Fruit fly (Drosophila melanogaster) whole organism, embryonic: ENCODE data around the gene Mbs.

ENCODE experiments used
- Antp ChIP-seq: fragments of 200-800 bp; sonication (Bioruptor generic); optimal IDR thresholded peaks from 3 replicates; lab custom pipeline; 2016; ENCODE audit warnings: missing biosample characterization, missing genetic modification characterization
- Atf3 ChIP-seq: fragments of 200-800 bp; sonication (Bioruptor generic); optimal IDR thresholded peaks from 3 replicates; lab custom pipeline; 2016; ENCODE audit warnings: missing biosample characterization, missing genetic modification characterization
- Blimp-1 ChIP-seq: fragments of 200-800 bp; sonication (Bioruptor generic); optimal IDR thresholded peaks from 3 replicates; lab custom pipeline; 2018; ENCODE audit warnings: missing biosample characterization, missing genetic modification characterization, mild to moderate bottlenecking, moderate library complexity, missing genetic modification reagents
- CG10462 ChIP-seq: fragments of 200-800 bp; sonication (Bioruptor generic); optimal IDR thresholded peaks from 2 replicates; lab custom pipeline; 2016; ENCODE audit warnings: missing biosample characterization, missing genetic modification characterization
- CG12769 ChIP-seq: fragments of 200-800 bp; sonication (Bioruptor generic); optimal IDR thresholded peaks from 2 replicates; lab custom pipeline; 2019; ENCODE audit warnings: missing biosample characterization, mild to moderate bottlenecking, missing genetic modification characterization, moderate library complexity
- CG13287 ChIP-seq: fragments of 200-800 bp; sonication (Bioruptor generic); IDR thresholded peaks from 2 replicates; pipeline ENCODE4 v1.3.6; 2022; ENCODE audit warnings: missing biosample characterization, missing genetic modification characterization; ENCODE audit not compliant: partially characterized antibody
- CG15073 ChIP-seq: fragments of 200-800 bp; sonication (Bioruptor generic); optimal IDR thresholded peaks from 2 replicates; lab custom pipeline; 2016; ENCODE audit warnings: missing biosample characterization, missing genetic modification characterization
- CG15479 ChIP-seq: fragments of 200-800 bp; sonication (Bioruptor generic); optimal IDR thresholded peaks from 3 replicates; lab custom pipeline; 2019; ENCODE audit warnings: missing biosample characterization, mild to moderate bottlenecking, missing genetic modification characterization, moderate library complexity
- CG1602 ChIP-seq: fragments of 200-800 bp; sonication (Bioruptor generic); optimal IDR thresholded peaks from 3 replicates; lab custom pipeline; 2016; ENCODE audit warnings: missing biosample characterization, missing genetic modification characterization
- CG16779 ChIP-seq: fragments of 200-800 bp; sonication (Bioruptor generic); IDR thresholded peaks from 2 replicates; pipeline ENCODE4 v1.3.6; 2022; ENCODE audit warnings: missing biosample characterization, missing genetic modification characterization
- CG16815 ChIP-seq: fragments of 200-800 bp; sonication (Bioruptor generic); optimal IDR thresholded peaks from 3 replicates; lab custom pipeline; 2017; ENCODE audit warnings: missing biosample characterization, mild to moderate bottlenecking, missing genetic modification characterization
- CG17359 ChIP-seq: fragments of 200-800 bp; sonication (Bioruptor generic); optimal IDR thresholded peaks from 3 replicates; lab custom pipeline; 2018; ENCODE audit warnings: missing biosample characterization, mild to moderate bottlenecking, missing genetic modification characterization, moderate library complexity
- CG17568 ChIP-seq: fragments of 200-800 bp; sonication (Bioruptor generic); optimal IDR thresholded peaks from 2 replicates; lab custom pipeline; 2018; ENCODE audit warnings: missing biosample characterization, mild to moderate bottlenecking, missing genetic modification characterization, moderate library complexity
- CG18599 ChIP-seq: fragments of 200-800 bp; sonication (Bioruptor generic); optimal IDR thresholded peaks from 3 replicates; lab custom pipeline; 2017; ENCODE audit warnings: missing biosample characterization, missing genetic modification characterization, mild to moderate bottlenecking, moderate library complexity, missing genetic modification reagents
- CG3163 ChIP-seq: fragments of 200-800 bp; sonication (Bioruptor generic); optimal IDR thresholded peaks from 3 replicates; lab custom pipeline; 2016; ENCODE audit warnings: missing biosample characterization, missing genetic modification characterization
- CG43689 ChIP-seq: fragments of 200-800 bp; sonication (Bioruptor generic); IDR thresholded peaks from 2 replicates; pipeline ENCODE4 v1.3.6; 2022; ENCODE audit warnings: missing biosample characterization, missing genetic modification characterization
- CG6175 ChIP-seq: fragments of 200-800 bp; sonication (Bioruptor generic); IDR thresholded peaks from 3 replicates; pipeline ENCODE4 v1.3.6; 2022; ENCODE audit warnings: missing biosample characterization, missing genetic modification characterization
- CG8359 ChIP-seq: fragments of 200-800 bp; sonication (Bioruptor generic); optimal IDR thresholded peaks from 2 replicates; lab custom pipeline; 2017; ENCODE audit warnings: missing biosample characterization, mild to moderate bottlenecking, missing genetic modification characterization, borderline replicate concordance
- CG9876 ChIP-seq: fragments of 200-800 bp; sonication (Bioruptor generic); optimal IDR thresholded peaks from 2 replicates; lab custom pipeline; 2016; ENCODE audit warnings: missing biosample characterization, missing genetic modification characterization
- CoRest ChIP-seq: fragments of 200-800 bp; sonication (Bioruptor generic); optimal IDR thresholded peaks from 3 replicates; lab custom pipeline; 2018; ENCODE audit warnings: missing biosample characterization, mild to moderate bottlenecking, missing genetic modification characterization, moderate library complexity
- Dad ChIP-seq: fragments of 200-800 bp; sonication (Bioruptor generic); optimal IDR thresholded peaks from 3 replicates; lab custom pipeline; 2016; ENCODE audit warnings: missing biosample characterization, missing genetic modification characterization
- Elba2 ChIP-seq: fragments of 200-800 bp; sonication (Bioruptor generic); optimal IDR thresholded peaks from 3 replicates; lab custom pipeline; 2016; ENCODE audit warnings: missing biosample characterization, missing genetic modification characterization
- Ets97D ChIP-seq: fragments of 200-800 bp; sonication (Bioruptor generic); optimal IDR thresholded peaks from 3 replicates; lab custom pipeline; 2016; ENCODE audit warnings: missing biosample characterization, missing genetic modification characterization
- HHEX ChIP-seq: fragments of 200-800 bp; sonication (Bioruptor generic); optimal IDR thresholded peaks from 3 replicates; lab custom pipeline; 2017; ENCODE audit warnings: missing biosample characterization, mild to moderate bottlenecking, missing genetic modification characterization, missing genetic modification reagents
- HLHmδ ChIP-seq: fragments of 200-800 bp; sonication (Bioruptor generic); optimal IDR thresholded peaks from 2 replicates; lab custom pipeline; 2018; ENCODE audit warnings: missing biosample characterization, mild to moderate bottlenecking, missing genetic modification characterization, moderate library complexity
- Lhr ChIP-seq: fragments of 200-800 bp; sonication (Bioruptor generic); optimal IDR thresholded peaks from 3 replicates; lab custom pipeline; 2017; ENCODE audit warnings: mild to moderate bottlenecking, missing biosample characterization, missing genetic modification reagents, missing genetic modification characterization
- NC2β ChIP-seq: fragments of 200-800 bp; sonication (Bioruptor generic); optimal IDR thresholded peaks from 2 replicates; lab custom pipeline; 2016; ENCODE audit warnings: missing biosample characterization, missing genetic modification characterization
- Neu2 ChIP-seq: fragments of 200-800 bp; sonication (Bioruptor generic); optimal IDR thresholded peaks from 3 replicates; lab custom pipeline; 2016; ENCODE audit warnings: missing biosample characterization, missing genetic modification characterization, borderline replicate concordance
- Nf-YA ChIP-seq: fragments of 200-800 bp; sonication (Bioruptor generic); IDR thresholded peaks from 2 replicates; pipeline ENCODE4 v1.3.6; 2022; ENCODE audit warnings: missing biosample characterization, missing genetic modification characterization
- Nf-YB ChIP-seq: fragments of 200-800 bp; sonication (Bioruptor generic); optimal IDR thresholded peaks from 3 replicates; lab custom pipeline; 2019; ENCODE audit warnings: missing biosample characterization, mild to moderate bottlenecking, missing genetic modification characterization, moderate library complexity
- Ptx1 ChIP-seq: fragments of 200-800 bp; sonication (Bioruptor generic); IDR thresholded peaks from 2 replicates; pipeline ENCODE4 v1.3.6; 2022; ENCODE audit warnings: missing biosample characterization, missing genetic modification characterization
- Sry-β ChIP-seq: fragments of 200-800 bp; sonication (Bioruptor generic); optimal IDR thresholded peaks from 2 replicates; lab custom pipeline; 2018; ENCODE audit warnings: missing biosample characterization, mild to moderate bottlenecking, missing genetic modification characterization, moderate library complexity
- Tbp ChIP-seq: fragments of >200 bp; optimal IDR thresholded peaks from 2 replicates; lab custom pipeline; 2018; ENCODE audit warnings: missing biosample characterization, missing genetic modification characterization
- ase ChIP-seq: fragments of 200-800 bp; sonication (Bioruptor generic); IDR thresholded peaks from 3 replicates; pipeline ENCODE4 v1.3.6; 2022; ENCODE audit warnings: missing biosample characterization, missing genetic modification characterization
- croc ChIP-seq: fragments of 200-800 bp; sonication (Bioruptor generic); conservative IDR thresholded peaks from 3 replicates; pipeline ENCODE4 v1.3.6; 2022; ENCODE audit warnings: missing biosample characterization, missing genetic modification characterization
- dimm ChIP-seq: fragments of 200-800 bp; sonication (Bioruptor generic); IDR thresholded peaks from 2 replicates; pipeline ENCODE4 v1.3.6; 2022; ENCODE audit warnings: missing biosample characterization, missing genetic modification characterization
- dm ChIP-seq: fragments of 200-800 bp; sonication (Bioruptor generic); optimal IDR thresholded peaks from 3 replicates; lab custom pipeline; 2016; ENCODE audit warnings: missing biosample characterization, missing genetic modification characterization
- hbn ChIP-seq: fragments of 200-800 bp; sonication (Bioruptor generic); IDR thresholded peaks from 2 replicates; pipeline ENCODE4 v1.3.6; 2022; ENCODE audit warnings: missing biosample characterization, missing genetic modification characterization; ENCODE audit not compliant: partially characterized antibody
- lilli ChIP-seq: fragments of 200-800 bp; sonication (Bioruptor generic); optimal IDR thresholded peaks from 3 replicates; lab custom pipeline; 2016; ENCODE audit warnings: missing biosample characterization, missing genetic modification characterization
- odd ChIP-seq: fragments of 200-800 bp; sonication (Bioruptor generic); optimal IDR thresholded peaks from 2 replicates; lab custom pipeline; 2017; ENCODE audit warnings: missing biosample characterization, mild to moderate bottlenecking, missing genetic modification characterization
- pb ChIP-seq: fragments of 200-800 bp; sonication (Bioruptor generic); optimal IDR thresholded peaks from 3 replicates; lab custom pipeline; 2016; ENCODE audit warnings: missing biosample characterization, missing genetic modification characterization
- phol ChIP-seq: fragments of 200-800 bp; sonication (Bioruptor generic); optimal IDR thresholded peaks from 3 replicates; lab custom pipeline; 2018; ENCODE audit warnings: missing biosample characterization, mild to moderate bottlenecking, missing genetic modification characterization, moderate library complexity
- run ChIP-seq: fragments of 200-800 bp; sonication (Bioruptor generic); optimal IDR thresholded peaks from 3 replicates; lab custom pipeline; 2018; ENCODE audit warnings: missing biosample characterization, mild to moderate bottlenecking, missing genetic modification characterization
- salm ChIP-seq: fragments of 200-800 bp; sonication (Bioruptor generic); optimal IDR thresholded peaks from 2 replicates; lab custom pipeline; 2018; ENCODE audit warnings: missing biosample characterization, mild to moderate bottlenecking, missing genetic modification characterization
- sisA ChIP-seq: fragments of 200-800 bp; sonication (Bioruptor generic); IDR thresholded peaks from 2 replicates; pipeline ENCODE4 v1.3.6; 2022; ENCODE audit warnings: missing biosample characterization, missing genetic modification characterization
- ssp ChIP-seq: fragments of 200-800 bp; sonication (Bioruptor generic); IDR thresholded peaks from 2 replicates; pipeline ENCODE4 v1.3.6; 2022; ENCODE audit warnings: missing biosample characterization, missing genetic modification characterization
- stc ChIP-seq: fragments of 200-800 bp; sonication (Bioruptor generic); IDR thresholded peaks from 2 replicates; pipeline ENCODE4 v1.3.6; 2022; ENCODE audit warnings: missing biosample characterization, missing genetic modification characterization
- sug ChIP-seq: fragments of 200-800 bp; optimal IDR thresholded peaks from 2 replicates; lab custom pipeline; 2019; ENCODE audit warnings: missing biosample characterization, mild to moderate bottlenecking, missing genetic modification characterization, moderate library complexity
- trem ChIP-seq: fragments of 200-800 bp; optimal IDR thresholded peaks from 3 replicates; lab custom pipeline; 2019; ENCODE audit warnings: missing biosample characterization, mild to moderate bottlenecking, missing genetic modification characterization, moderate library complexity
- zen ChIP-seq: fragments of 200-800 bp; sonication (Bioruptor generic); optimal IDR thresholded peaks from 3 replicates; lab custom pipeline; 2018; ENCODE audit warnings: missing biosample characterization, mild to moderate bottlenecking, missing genetic modification characterization, moderate library complexity

Gene Mbs

dm6 chr3L:16045831-16046336 lies 5.9 kb upstream of the Mbs start (continued):
- peak; percentile 94 for TF ChIP-seq stc (GFP tag; lab: Robert Waterston, UW)
- TF ChIP-seq ase (GFP tag; lab: Robert Waterston, UW), result peak; percentile 83
- peak; percentile 83 for TF ChIP-seq Dad (GFP tag; lab: Kevin White, UChicago)
- TF ChIP-seq hbn (GFP tag; lab: Robert Waterston, UW), result no peak
- peak; percentile 38 for TF ChIP-seq Elba2 (GFP tag; lab: Kevin White, UChicago)
- TF ChIP-seq CG17568 (GFP tag; lab: Kevin White, UChicago), result peak; percentile 92
- peak; percentile 46 for TF ChIP-seq Sry-β
- TF ChIP-seq CG16815 (GFP tag; lab: Kevin White, UChicago), result peak; percentile 78
- TF ChIP-seq dimm, result peak; percentile 74
- TF ChIP-seq odd (GFP tag; lab: Kevin White, UChicago), result peak; percentile 91
- TF ChIP-seq CG3163 (GFP tag; lab: Kevin White, UChicago), result peak; percentile 64
- TF ChIP-seq Lhr, result peak; percentile 67
- peak; percentile 66 for TF ChIP-seq CG9876 (GFP tag; lab: Kevin White, UChicago)
- TF ChIP-seq HHEX (GFP tag; lab: Kevin White, UChicago), result peak; percentile 92
- TF ChIP-seq trem (tag; lab: Kevin White, UChicago), result peak; percentile 92
- TF ChIP-seq CG43689 (GFP tag; lab: Robert Waterston, UW), result peak; percentile 70
- TF ChIP-seq CG8359 (GFP tag; lab: Kevin White, UChicago), result peak; percentile 53
- TF ChIP-seq CG10462, result peak; percentile 86
- peak; percentile 85 for TF ChIP-seq NC2β
- peak; percentile 94 for TF ChIP-seq lilli
- TF ChIP-seq Blimp-1 (GFP tag; lab: Kevin White, UChicago), result peak; percentile 93
- no peak for TF ChIP-seq Tbp (GFP tag; lab: Kevin White, UChicago)
- TF ChIP-seq CG15479 (GFP tag; lab: Kevin White, UChicago), result no peak
- no peak for TF ChIP-seq HLHmδ (GFP tag; lab: Kevin White, UChicago)
- TF ChIP-seq pb, result peak; percentile 79
- peak; percentile 78 for TF ChIP-seq Atf3 (GFP tag; lab: Kevin White, UChicago)
- peak; percentile 83 for TF ChIP-seq Nf-YB (GFP tag; lab: Kevin White, UChicago)
- peak; percentile 83; the same call in 2 of the 3 replicates for TF ChIP-seq CG6175 (GFP tag; lab: Robert Waterston, UW)
- peak; percentile 68 for TF ChIP-seq sug (tag; lab: Kevin White, UChicago)
- TF ChIP-seq CG15073 (GFP tag; lab: Kevin White, UChicago), result no peak
- TF ChIP-seq Neu2 (GFP tag; lab: Kevin White, UChicago), result peak; percentile 30
- peak; percentile 74; the same call in 1 of the 2 replicates for TF ChIP-seq Nf-YA (GFP tag; lab: Robert Waterston, UW)
- TF ChIP-seq CG17359 (tag; lab: Kevin White, UChicago), result peak; percentile 97
- peak; percentile 90 for TF ChIP-seq CG12769 (tag; lab: Kevin White, UChicago)
- peak; percentile 74 for TF ChIP-seq croc (GFP tag; lab: Robert Waterston, UW)
- TF ChIP-seq sisA, result peak; percentile 80
- peak; percentile 96 for TF ChIP-seq CG18599
- TF ChIP-seq CG1602 (GFP tag; lab: Kevin White, UChicago), result peak; percentile 87
- peak; percentile 95 for TF ChIP-seq CoRest
- peak; percentile 68 for TF ChIP-seq ssp (GFP tag; lab: Robert Waterston, UW)
- TF ChIP-seq phol, result peak; percentile 96
- peak; percentile 92 for TF ChIP-seq zen (tag; lab: Kevin White, UChicago)
- TF ChIP-seq CG16779 (GFP tag; lab: Robert Waterston, UW), result peak; percentile 75; the same call in 1 of the 2 replicates
- peak; percentile 47 for TF ChIP-seq Ets97D (GFP tag; lab: Kevin White, UChicago)
- TF ChIP-seq salm (tag; lab: Kevin White, UChicago), result peak; percentile 96
- peak; percentile 95 for TF ChIP-seq run (tag; lab: Kevin White, UChicago)
- TF ChIP-seq Antp, result peak; percentile 72
- peak; percentile 73 for TF ChIP-seq dm (GFP tag; lab: Kevin White, UChicago)
- TF ChIP-seq CG13287 (GFP tag; lab: Robert Waterston, UW), result no peak
- TF ChIP-seq Ptx1 (GFP tag; lab: Robert Waterston, UW), result peak; percentile 87
